Worm (Caenorhabditis elegans) whole organism, L1 larva: ENCODE results near the gene F58E6.13.

ENCODE experiments used
- F16B12.6 ChIP-seq: fragments of 150-350 bp; optimal IDR thresholded peaks from 2 replicates; lab custom pipeline; 2014; ENCODE audit warnings: missing biosample characterization, missing genetic modification characterization
- alr-1 ChIP-seq: fragments of 200-800 bp; sonication (Bioruptor generic); optimal IDR thresholded peaks from 2 replicates; lab custom pipeline; 2018; ENCODE audit warnings: borderline replicate concordance, mild to moderate bottlenecking, missing genetic modification characterization, missing compliant biosample characterization
- aly-2 ChIP-seq: fragments of 150-350 bp; optimal IDR thresholded peaks from 2 replicates; lab custom pipeline; 2014; ENCODE audit warnings: missing biosample characterization, missing genetic modification characterization
- ama-1 ChIP-seq: fragments of 150-350 bp; optimal IDR thresholded peaks from 2 replicates; lab custom pipeline; 2014
- ceh-63 ChIP-seq: fragments of 200-800 bp; sonication (Bioruptor generic); optimal IDR thresholded peaks from 2 replicates; lab custom pipeline; 2018; ENCODE audit warnings: mild to moderate bottlenecking, missing genetic modification characterization, missing compliant biosample characterization
- ceh-82 ChIP-seq, 3 experiments: fragments of 150-350 bp in 1 of 3; sonication (generic microtip) in 2 of 3; optimal IDR thresholded peaks; 2 replicates each; lab custom pipeline; 2014 to 2017; ENCODE audit warnings: missing biosample characterization in 3 of 3, missing genetic modification characterization in 3 of 3
- ces-1 ChIP-seq: fragments of 150-350 bp; optimal IDR thresholded peaks from 2 replicates; lab custom pipeline; 2014; ENCODE audit warnings: missing biosample characterization, missing genetic modification reagents, missing genetic modification characterization
- efl-1 ChIP-seq, 4 experiments: fragments of 150-350 bp; optimal IDR thresholded peaks in 3 of 4; peaks in 1 of 4; 1 replicate in 1 of 4; 2 replicates in 3 of 4; lab custom pipeline; 2014; ENCODE audit warnings: missing biosample characterization in 2 of 4, missing genetic modification characterization in 2 of 4, missing genetic modification reagents in 2 of 4
- efl-3 ChIP-seq: fragments of 200-800 bp; sonication (Bioruptor generic); optimal IDR thresholded peaks from 2 replicates; lab custom pipeline; 2018; ENCODE audit warnings: mild to moderate bottlenecking, missing genetic modification characterization, missing compliant biosample characterization
- egl-27 ChIP-seq, 2 experiments: fragments of 150-350 bp in 1 of 2; sonication (generic microtip); optimal IDR thresholded peaks; 3 replicates each; lab custom pipeline; 2017 to 2018; ENCODE audit warnings: missing biosample characterization in 2 of 2, missing genetic modification characterization in 2 of 2, missing genetic modification reagents in 2 of 2
- elt-2 ChIP-seq: sonication (generic microtip); optimal IDR thresholded peaks from 2 replicates; lab custom pipeline; 2016; ENCODE audit warnings: missing genetic modification characterization, mild to moderate bottlenecking, inconsistent platforms, missing compliant biosample characterization, missing genetic modification reagents
- ets-5 ChIP-seq: fragments of 200-800 bp; sonication (Bioruptor generic); IDR thresholded peaks from 2 replicates; pipeline ENCODE4 v1.3.6; 2022; ENCODE audit warnings: missing genetic modification characterization, missing compliant biosample characterization
- fkh-4 ChIP-seq: sonication (generic microtip); optimal IDR thresholded peaks from 2 replicates; lab custom pipeline; 2016; ENCODE audit warnings: missing compliant biosample characterization, missing genetic modification characterization, borderline replicate concordance
- fkh-8 ChIP-seq: sonication (generic microtip); optimal IDR thresholded peaks from 2 replicates; lab custom pipeline; 2016; ENCODE audit warnings: mild to moderate bottlenecking, missing genetic modification characterization, missing compliant biosample characterization
- hlh-4 ChIP-seq: sonication (generic microtip); optimal IDR thresholded peaks from 2 replicates; lab custom pipeline; 2016; ENCODE audit warnings: mild to moderate bottlenecking, missing genetic modification characterization, missing compliant biosample characterization
- hpl-2 ChIP-seq: fragments of 150-350 bp; optimal IDR thresholded peaks from 2 replicates; lab custom pipeline; 2014; ENCODE audit warnings: missing biosample characterization, missing genetic modification reagents, missing genetic modification characterization
- irx-1 ChIP-seq: sonication (generic microtip); optimal IDR thresholded peaks from 2 replicates; lab custom pipeline; 2016; ENCODE audit warnings: missing genetic modification characterization, missing compliant biosample characterization
- jun-1 ChIP-seq: fragments of 150-350 bp; optimal IDR thresholded peaks from 2 replicates; lab custom pipeline; 2014; ENCODE audit warnings: missing biosample characterization, missing genetic modification reagents, missing genetic modification characterization
- lin-13 ChIP-seq: fragments of 150-350 bp; optimal IDR thresholded peaks from 2 replicates; lab custom pipeline; 2014; ENCODE audit warnings: missing biosample characterization, missing genetic modification reagents, missing genetic modification characterization
- lin-14 ChIP-seq: fragments of 200-800 bp; sonication (Bioruptor generic); optimal IDR thresholded peaks from 2 replicates; lab custom pipeline; 2018; ENCODE audit warnings: mild to moderate bottlenecking, missing genetic modification characterization, moderate library complexity, missing compliant biosample characterization
- lin-15B ChIP-seq: fragments of 150-350 bp; sonication (generic microtip); optimal IDR thresholded peaks from 3 replicates; lab custom pipeline; 2014; ENCODE audit warnings: missing biosample characterization, missing genetic modification characterization
- lin-35 ChIP-seq, 2 experiments: fragments of 150-350 bp; optimal IDR thresholded peaks; 2 replicates each; lab custom pipeline; 2014; ENCODE audit warnings: missing biosample characterization in 2 of 2, missing genetic modification characterization in 2 of 2, missing genetic modification reagents in 2 of 2
- mep-1 ChIP-seq: fragments of 150-350 bp; optimal IDR thresholded peaks from 2 replicates; lab custom pipeline; 2014; ENCODE audit warnings: missing biosample characterization, missing genetic modification characterization
- nhr-11 ChIP-seq: fragments of 150-350 bp; optimal IDR thresholded peaks from 2 replicates; lab custom pipeline; 2014; ENCODE audit warnings: missing biosample characterization, missing genetic modification characterization
- nhr-47 ChIP-seq: sonication (generic microtip); optimal IDR thresholded peaks from 2 replicates; lab custom pipeline; 2016; ENCODE audit warnings: mild to moderate bottlenecking, missing genetic modification characterization, moderate library complexity, missing compliant biosample characterization
- nhr-76 ChIP-seq: sonication (generic microtip); optimal IDR thresholded peaks from 2 replicates; lab custom pipeline; 2017; ENCODE audit warnings: missing biosample characterization, missing genetic modification characterization
- nhr-77 ChIP-seq: fragments of 150-350 bp; optimal IDR thresholded peaks from 2 replicates; lab custom pipeline; 2014; ENCODE audit warnings: missing biosample characterization, missing genetic modification characterization
- nhr-90 ChIP-seq: sonication (generic microtip); optimal IDR thresholded peaks from 2 replicates; lab custom pipeline; 2016; ENCODE audit warnings: mild to moderate bottlenecking, missing genetic modification characterization, missing compliant biosample characterization; ENCODE audit not compliant: poor library complexity
- pag-3 ChIP-seq: sonication (generic microtip); optimal IDR thresholded peaks from 2 replicates; lab custom pipeline; 2017; ENCODE audit warnings: missing genetic modification characterization, mild to moderate bottlenecking, missing compliant biosample characterization, antibody characterized with exemption, borderline replicate concordance; ENCODE audit not compliant: insufficient read depth
- pax-3 ChIP-seq: fragments of 200-800 bp; sonication (Bioruptor generic); optimal IDR thresholded peaks from 2 replicates; lab custom pipeline; 2018; ENCODE audit warnings: mild to moderate bottlenecking, missing genetic modification characterization, moderate library complexity, missing compliant biosample characterization
- pqm-1 ChIP-seq: sonication (generic microtip); optimal IDR thresholded peaks from 3 replicates; lab custom pipeline; 2017; ENCODE audit warnings: missing biosample characterization, missing genetic modification characterization
- skn-1 ChIP-seq: fragments of 150-350 bp; optimal IDR thresholded peaks from 2 replicates; lab custom pipeline; 2014; ENCODE audit warnings: missing biosample characterization, missing genetic modification characterization
- sup-37 ChIP-seq: fragments of 200-800 bp; sonication (Bioruptor generic); optimal IDR thresholded peaks from 2 replicates; lab custom pipeline; 2018; ENCODE audit warnings: mild to moderate bottlenecking, missing genetic modification characterization, missing compliant biosample characterization
- tlp-1 ChIP-seq: fragments of 150-350 bp; optimal IDR thresholded peaks from 2 replicates; lab custom pipeline; 2014; ENCODE audit warnings: missing biosample characterization, missing genetic modification characterization
- unc-98 ChIP-seq: fragments of 200-800 bp; sonication (Bioruptor generic); IDR thresholded peaks from 2 replicates; pipeline ENCODE4 v1.3.6; 2022; ENCODE audit warnings: missing genetic modification characterization, missing compliant biosample characterization
- vab-15 ChIP-seq: sonication (generic microtip); optimal IDR thresholded peaks from 2 replicates; lab custom pipeline; 2017; ENCODE audit warnings: missing genotype, mild to moderate bottlenecking, missing genetic modification characterization, missing compliant biosample characterization
- zip-4 ChIP-seq: fragments of 200-800 bp; sonication (Bioruptor generic); optimal IDR thresholded peaks from 2 replicates; lab custom pipeline; 2018; ENCODE audit warnings: mild to moderate bottlenecking, missing genetic modification characterization, moderate library complexity, missing compliant biosample characterization

The F58E6.13 gene

ce11 chrV:9754459-9754858 is 9.4 kb downstream of the F58E6.13 start, which contains the start of gene F58E6.5:
Gene F58E6.5 (minus strand): TSS chrV:9754559.
- TF ChIP-seq F16B12.6 (tag; lab: Kevin White, UChicago): no peak
- no peak for TF ChIP-seq lin-13 (GFP tag; lab: Kevin White, UChicago)
- no peak for TF ChIP-seq elt-2 (tag; lab: Kevin White, UChicago)
- no peak for TF ChIP-seq jun-1 (tag; lab: Kevin White, UChicago)
- no peak for TF ChIP-seq efl-1 (optimal IDR thresholded peaks at IDR 0.05; lab: Kevin White, UChicago)
- TF ChIP-seq efl-1 (GFP tag; optimal IDR thresholded peaks at IDR 0.05 in 1 of 2; lab: Kevin White, UChicago): no peak
- TF ChIP-seq nhr-47: no peak
- no peak for TF ChIP-seq aly-2 (tag; lab: Kevin White, UChicago)
- TF ChIP-seq tlp-1 (tag; lab: Kevin White, UChicago): no peak
- no peak for TF ChIP-seq nhr-11 (tag; lab: Kevin White, UChicago)
- TF ChIP-seq sup-37 (GFP tag; lab: Kevin White, UChicago): no peak
- TF ChIP-seq nhr-76 (tag; lab: Kevin White, UChicago): no peak
- no peak for TF ChIP-seq ceh-63 (GFP tag; lab: Kevin White, UChicago)
- TF ChIP-seq egl-27 (tag; optimal IDR thresholded peaks at IDR 0.05; lab: Kevin White, UChicago): no peak
- no peak for TF ChIP-seq pax-3
- no peak for TF ChIP-seq lin-35 (GFP tag; optimal IDR thresholded peaks at IDR 0.05; lab: Kevin White, UChicago)
- TF ChIP-seq zip-4 (GFP tag; lab: Kevin White, UChicago): no peak

ce11 chrV:9755725-9756124 is 10.7 kb downstream of the F58E6.13 start, which contains the start of gene F58E6.8:
Gene F58E6.8 (minus strand): TSS chrV:9755825.
- TF ChIP-seq lin-35 (GFP tag; optimal IDR thresholded peaks at IDR 0.05; lab: Kevin White, UChicago) (no peak), irx-1 (tag; lab: Kevin White, UChicago) (no peak), lin-14 (no peak), jun-1 (tag; lab: Kevin White, UChicago) (no peak), hlh-4 (tag; lab: Kevin White, UChicago) (no peak), hpl-2 (GFP tag; lab: Kevin White, UChicago) (no peak), ces-1 (GFP tag; lab: Kevin White, UChicago) (no peak), ama-1 (lab: Kevin White, UChicago) (no peak), fkh-8 (tag; lab: Kevin White, UChicago) (no peak), nhr-77 (tag; lab: Kevin White, UChicago) (no peak), alr-1 (tag; lab: Kevin White, UChicago) (no peak), F16B12.6 (tag; lab: Kevin White, UChicago) (no peak), mep-1 (no peak), tlp-1 (tag; lab: Kevin White, UChicago) (no peak), nhr-90 (tag; lab: Kevin White, UChicago) (no peak), ets-5 (no peak), fkh-4 (tag; lab: Kevin White, UChicago) (no peak), lin-15B (tag; lab: Kevin White, UChicago) (no peak)

ce11 chrV:9756242-9756641 is 11.2 kb downstream of the F58E6.13 start, which contains the start of gene hrg-3:
Gene hrg-3 (plus strand): TSS chrV:9756468.
- TF ChIP-seq skn-1 (tag; lab: Kevin White, UChicago): no peak
- no peak for TF ChIP-seq unc-98 (GFP tag; lab: Robert Waterston, UW)
- TF ChIP-seq pqm-1: peak; percentile 2
- peak; percentile 87 for TF ChIP-seq elt-2 (tag; lab: Kevin White, UChicago)
- no peak for TF ChIP-seq ceh-82 (tag; optimal IDR thresholded peaks at IDR 0.05; lab: Kevin White, UChicago)
- no peak for TF ChIP-seq pag-3 (tag; lab: Kevin White, UChicago)
- TF ChIP-seq vab-15 (tag; lab: Kevin White, UChicago): no peak
- no peak for TF ChIP-seq efl-3 (GFP tag; lab: Kevin White, UChicago)
- TF ChIP-seq, all 84 proteins: peak for 2
